Worm (Caenorhabditis elegans) whole organism, L2 larva: ENCODE data around the gene szy-20.

Experiments used
- lin-11 ChIP-seq: fragments of 150-350 bp; sonication (generic microtip); optimal IDR thresholded peaks from 2 replicates; lab custom pipeline; 2014; ENCODE audit warnings: missing biosample characterization, missing genetic modification characterization, inconsistent platforms, mixed read lengths
- snpc-4 ChIP-seq: fragments of 150-350 bp; optimal IDR thresholded peaks from 2 replicates; lab custom pipeline; 2014; ENCODE audit warnings: missing biosample characterization, missing genetic modification characterization

DNA sequence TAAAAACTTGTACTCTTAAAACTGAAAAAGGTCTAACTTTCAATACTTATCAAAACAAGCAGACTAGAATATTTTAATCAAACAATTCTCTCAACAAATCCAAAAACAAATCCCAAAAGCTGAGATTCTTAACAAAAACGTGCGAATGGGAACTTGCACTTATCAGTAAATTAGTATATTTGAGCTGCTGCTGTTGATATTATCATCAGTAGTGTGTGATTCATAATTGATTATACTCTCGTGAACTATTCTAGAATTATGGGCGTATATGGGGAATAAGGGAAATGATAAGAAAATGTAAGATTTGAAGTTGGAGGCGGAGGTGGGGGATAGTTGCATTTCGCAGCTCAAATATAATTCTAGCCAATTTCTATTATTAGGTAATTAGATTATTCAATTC lies 45.1 kb upstream of the szy-20 start:
- TF ChIP-seq lin-11 (tag; lab: Kevin White, UChicago) (no peak), snpc-4 (tag; lab: Kevin White, UChicago) (no peak)
